Fruit fly (Drosophila melanogaster) whole organism, embryonic: Measurements from ENCODE around the gene CG33669.

Source experiments
- Ada2b ChIP-seq: fragments of 200-800 bp; sonication (Bioruptor generic); IDR thresholded peaks from 2 replicates; pipeline ENCODE4 v1.3.6; 2022; ENCODE audit warnings: missing biosample characterization, missing genetic modification characterization
- CG10209 ChIP-seq: fragments of 200-800 bp; sonication (Bioruptor generic); optimal IDR thresholded peaks from 3 replicates; lab custom pipeline; 2017; ENCODE audit warnings: missing biosample characterization, mild to moderate bottlenecking, missing genetic modification characterization, missing genetic modification reagents
- CG10274 ChIP-seq: fragments of 200-800 bp; sonication (Bioruptor generic); optimal IDR thresholded peaks from 3 replicates; lab custom pipeline; 2017; ENCODE audit warnings: missing biosample characterization, mild to moderate bottlenecking, missing genetic modification characterization
- CG10462 ChIP-seq: fragments of 200-800 bp; sonication (Bioruptor generic); optimal IDR thresholded peaks from 2 replicates; lab custom pipeline; 2016; ENCODE audit warnings: missing biosample characterization, missing genetic modification characterization
- CG10543 ChIP-seq: fragments of 200-800 bp; sonication (Bioruptor generic); optimal IDR thresholded peaks from 3 replicates; lab custom pipeline; 2017; ENCODE audit warnings: missing biosample characterization, mild to moderate bottlenecking, missing genetic modification characterization, moderate library complexity
- CG12942 ChIP-seq: fragments of 200-800 bp; sonication (Bioruptor generic); optimal IDR thresholded peaks from 3 replicates; lab custom pipeline; 2016; ENCODE audit warnings: missing biosample characterization, missing genetic modification characterization
- CG13296 ChIP-seq: fragments of 200-800 bp; sonication (Bioruptor generic); optimal IDR thresholded peaks from 3 replicates; lab custom pipeline; 2018; ENCODE audit warnings: missing biosample characterization, mild to moderate bottlenecking, missing genetic modification characterization
- CG14667 ChIP-seq: fragments of 200-800 bp; sonication (Bioruptor generic); IDR thresholded peaks from 2 replicates; pipeline ENCODE4 v1.3.6; 2022; ENCODE audit warnings: missing biosample characterization, missing genetic modification characterization
- CG16813 ChIP-seq: fragments of 200-800 bp; sonication (Bioruptor generic); IDR thresholded peaks from 3 replicates; pipeline ENCODE4 v1.3.6; 2022; ENCODE audit warnings: missing biosample characterization, missing genetic modification characterization; ENCODE audit not compliant: partially characterized antibody
- CG17186 ChIP-seq: fragments of 200-800 bp; sonication (Bioruptor generic); optimal IDR thresholded peaks from 3 replicates; lab custom pipeline; 2017; ENCODE audit warnings: missing biosample characterization, missing genetic modification reagents, missing genetic modification characterization
- CG1792 ChIP-seq: fragments of 200-800 bp; sonication (Bioruptor generic); optimal IDR thresholded peaks from 2 replicates; lab custom pipeline; 2016; ENCODE audit warnings: missing biosample characterization, missing genetic modification characterization
- CG2129 ChIP-seq: fragments of 200-800 bp; sonication (Bioruptor generic); IDR thresholded peaks from 2 replicates; pipeline ENCODE4 v1.3.6; 2022; ENCODE audit warnings: missing biosample characterization, missing genetic modification characterization; ENCODE audit not compliant: partially characterized antibody
- CG2678 ChIP-seq: fragments of 200-800 bp; sonication (Bioruptor generic); optimal IDR thresholded peaks from 3 replicates; lab custom pipeline; 2019; ENCODE audit warnings: missing biosample characterization, mild to moderate bottlenecking, missing genetic modification characterization, moderate library complexity
- CG31224 ChIP-seq: fragments of 200-800 bp; sonication (Bioruptor generic); IDR thresholded peaks from 2 replicates; pipeline ENCODE4 v1.3.6; 2022; ENCODE audit warnings: missing biosample characterization, missing genetic modification characterization
- CG31441 ChIP-seq: fragments of 200-800 bp; sonication (Bioruptor generic); IDR thresholded peaks from 2 replicates; pipeline ENCODE4 v1.3.6; 2022; ENCODE audit warnings: missing biosample characterization, missing genetic modification characterization
- CG3163 ChIP-seq: fragments of 200-800 bp; sonication (Bioruptor generic); optimal IDR thresholded peaks from 3 replicates; lab custom pipeline; 2016; ENCODE audit warnings: missing biosample characterization, missing genetic modification characterization
- CG32767 ChIP-seq: fragments of 200-800 bp; sonication (Bioruptor generic); IDR thresholded peaks from 2 replicates; pipeline ENCODE4 v1.3.6; 2022; ENCODE audit warnings: missing biosample characterization, missing genetic modification characterization
- CG3281 ChIP-seq: fragments of 200-800 bp; sonication (Bioruptor generic); optimal IDR thresholded peaks from 3 replicates; lab custom pipeline; 2017; ENCODE audit warnings: missing biosample characterization, mild to moderate bottlenecking, missing genetic modification characterization
- CG3995 ChIP-seq: fragments of 200-800 bp; sonication (Bioruptor generic); optimal IDR thresholded peaks from 3 replicates; lab custom pipeline; 2016; ENCODE audit warnings: missing biosample characterization, missing genetic modification characterization
- CG4707 ChIP-seq: fragments of 200-800 bp; sonication (Bioruptor generic); optimal IDR thresholded peaks from 2 replicates; lab custom pipeline; 2018; ENCODE audit warnings: missing biosample characterization, mild to moderate bottlenecking, missing genetic modification characterization, moderate library complexity
- CG7839 ChIP-seq: fragments of 200-800 bp; sonication (Bioruptor generic); optimal IDR thresholded peaks from 3 replicates; lab custom pipeline; 2018; ENCODE audit warnings: missing biosample characterization, mild to moderate bottlenecking, missing genetic modification characterization, moderate library complexity
- CG8290 ChIP-seq, 3 experiments: fragments of 200-800 bp; sonication (Bioruptor generic); optimal IDR thresholded peaks; 2 replicates each; lab custom pipeline; 2016 to 2019; ENCODE audit warnings: missing biosample characterization in 3 of 3, missing genetic modification characterization in 3 of 3, mild to moderate bottlenecking in 2 of 3, moderate library complexity in 1 of 3
- Chrac-16 ChIP-seq: fragments of 200-800 bp; sonication (Bioruptor generic); optimal IDR thresholded peaks from 3 replicates; lab custom pipeline; 2016; ENCODE audit warnings: missing biosample characterization, missing genetic modification characterization
- Dfd ChIP-seq, 2 experiments: fragments of >200 bp; optimal IDR thresholded peaks; 2 replicates each; lab custom pipeline; 2017; ENCODE audit warnings: missing biosample characterization in 2 of 2, missing genetic modification characterization in 2 of 2
- Kr ChIP-seq: fragments of 200-800 bp; sonication (Bioruptor generic); optimal IDR thresholded peaks from 2 replicates; lab custom pipeline; 2017; ENCODE audit warnings: missing biosample characterization, mild to moderate bottlenecking, missing genetic modification characterization
- MTF-1 ChIP-seq: fragments of 200-800 bp; sonication (Bioruptor generic); optimal IDR thresholded peaks from 2 replicates; lab custom pipeline; 2018; ENCODE audit warnings: missing biosample characterization, mild to moderate bottlenecking, missing genetic modification characterization, borderline replicate concordance
- Mad ChIP-seq: fragments of 200-800 bp; sonication (Bioruptor generic); optimal IDR thresholded peaks from 2 replicates; lab custom pipeline; 2016; ENCODE audit warnings: missing biosample characterization, missing genetic modification characterization
- Nf-YB ChIP-seq: fragments of 200-800 bp; sonication (Bioruptor generic); optimal IDR thresholded peaks from 3 replicates; lab custom pipeline; 2019; ENCODE audit warnings: missing biosample characterization, mild to moderate bottlenecking, missing genetic modification characterization, moderate library complexity
- Sry-β ChIP-seq: fragments of 200-800 bp; sonication (Bioruptor generic); optimal IDR thresholded peaks from 2 replicates; lab custom pipeline; 2018; ENCODE audit warnings: missing biosample characterization, mild to moderate bottlenecking, missing genetic modification characterization, moderate library complexity
- Tbp ChIP-seq: fragments of >200 bp; optimal IDR thresholded peaks from 2 replicates; lab custom pipeline; 2018; ENCODE audit warnings: missing biosample characterization, missing genetic modification characterization
- ab ChIP-seq: fragments of 200-800 bp; sonication (Bioruptor generic); optimal IDR thresholded peaks from 2 replicates; lab custom pipeline; 2016; ENCODE audit warnings: missing biosample characterization, missing genetic modification characterization
- amos ChIP-seq: fragments of 200-800 bp; sonication (Bioruptor generic); IDR thresholded peaks from 2 replicates; pipeline ENCODE4 v1.3.6; 2022; ENCODE audit warnings: missing biosample characterization, missing genetic modification characterization; ENCODE audit not compliant: partially characterized antibody
- bowl ChIP-seq: fragments of 200-800 bp; sonication (Bioruptor generic); IDR thresholded peaks from 2 replicates; pipeline ENCODE4 v1.3.6; 2022; ENCODE audit warnings: missing biosample characterization, missing genetic modification characterization
- ci ChIP-seq: fragments of 200-800 bp; sonication (Bioruptor generic); IDR thresholded peaks from 3 replicates; pipeline ENCODE4 v1.3.6; 2022; ENCODE audit warnings: missing biosample characterization, missing genetic modification characterization
- cwo ChIP-seq: fragments of 200-800 bp; sonication (Bioruptor generic); optimal IDR thresholded peaks from 3 replicates; lab custom pipeline; 2017; ENCODE audit warnings: missing biosample characterization, missing genetic modification characterization, mild to moderate bottlenecking, moderate library complexity, missing genetic modification reagents
- da ChIP-seq: fragments of 200-800 bp; sonication (Bioruptor generic); optimal IDR thresholded peaks from 2 replicates; lab custom pipeline; 2016; ENCODE audit warnings: missing biosample characterization, missing genetic modification characterization
- dm ChIP-seq: fragments of 200-800 bp; sonication (Bioruptor generic); optimal IDR thresholded peaks from 3 replicates; lab custom pipeline; 2016; ENCODE audit warnings: missing biosample characterization, missing genetic modification characterization
- dpn ChIP-seq, 2 experiments: fragments of 200-800 bp; sonication (Bioruptor generic); optimal IDR thresholded peaks; 3 replicates each; lab custom pipeline; 2016; ENCODE audit warnings: missing biosample characterization in 2 of 2, missing genetic modification characterization in 2 of 2
- gsb-n ChIP-seq: fragments of 200-800 bp; sonication (Bioruptor generic); optimal IDR thresholded peaks from 3 replicates; lab custom pipeline; 2018; ENCODE audit warnings: missing biosample characterization, mild to moderate bottlenecking, missing genetic modification characterization
- lab ChIP-seq: fragments of 200-800 bp; sonication (Bioruptor generic); optimal IDR thresholded peaks from 3 replicates; lab custom pipeline; 2017; ENCODE audit warnings: missing biosample characterization, missing genetic modification characterization, mild to moderate bottlenecking, moderate library complexity, missing genetic modification reagents
- lmd ChIP-seq: fragments of 200-800 bp; sonication (Bioruptor generic); IDR thresholded peaks from 2 replicates; pipeline ENCODE4 v1.3.6; 2022; ENCODE audit warnings: missing biosample characterization, missing genetic modification characterization
- mirr ChIP-seq: fragments of 200-800 bp; sonication (Bioruptor generic); optimal IDR thresholded peaks from 3 replicates; lab custom pipeline; 2018; ENCODE audit warnings: missing biosample characterization, mild to moderate bottlenecking, missing genetic modification characterization
- phol ChIP-seq: fragments of 200-800 bp; sonication (Bioruptor generic); optimal IDR thresholded peaks from 3 replicates; lab custom pipeline; 2018; ENCODE audit warnings: missing biosample characterization, mild to moderate bottlenecking, missing genetic modification characterization, moderate library complexity
- ranshi ChIP-seq: fragments of 200-800 bp; sonication (Bioruptor generic); IDR thresholded peaks from 2 replicates; pipeline ENCODE4 v1.3.6; 2022; ENCODE audit warnings: missing biosample characterization, missing genetic modification characterization
- schlank ChIP-seq: fragments of 200-800 bp; sonication (Bioruptor generic); optimal IDR thresholded peaks from 2 replicates; lab custom pipeline; 2018; ENCODE audit warnings: missing biosample characterization, mild to moderate bottlenecking, missing genetic modification characterization
- sens ChIP-seq: fragments of 200-800 bp; sonication (Bioruptor generic); peaks from one replicate; lab custom pipeline; 2016; ENCODE audit warnings: missing biosample characterization, missing genetic modification characterization
- sr ChIP-seq: fragments of 200-800 bp; sonication (Bioruptor generic); IDR thresholded peaks from 3 replicates; pipeline ENCODE4 v1.3.6; 2022; ENCODE audit warnings: missing biosample characterization, missing genetic modification characterization
- stwl ChIP-seq: fragments of 200-800 bp; sonication (Bioruptor generic); optimal IDR thresholded peaks from 3 replicates; lab custom pipeline; 2018; ENCODE audit warnings: missing biosample characterization, mild to moderate bottlenecking, missing genetic modification characterization, moderate library complexity
- sug ChIP-seq: fragments of 200-800 bp; optimal IDR thresholded peaks from 2 replicates; lab custom pipeline; 2019; ENCODE audit warnings: missing biosample characterization, mild to moderate bottlenecking, missing genetic modification characterization, moderate library complexity
- twi ChIP-seq: fragments of 200-800 bp; optimal IDR thresholded peaks from 2 replicates; lab custom pipeline; 2019; ENCODE audit warnings: missing biosample characterization, mild to moderate bottlenecking, missing genetic modification characterization, moderate library complexity
- yki ChIP-seq: fragments of >200 bp; optimal IDR thresholded peaks from 3 replicates; lab custom pipeline; 2018

Gene CG33669

DNA sequence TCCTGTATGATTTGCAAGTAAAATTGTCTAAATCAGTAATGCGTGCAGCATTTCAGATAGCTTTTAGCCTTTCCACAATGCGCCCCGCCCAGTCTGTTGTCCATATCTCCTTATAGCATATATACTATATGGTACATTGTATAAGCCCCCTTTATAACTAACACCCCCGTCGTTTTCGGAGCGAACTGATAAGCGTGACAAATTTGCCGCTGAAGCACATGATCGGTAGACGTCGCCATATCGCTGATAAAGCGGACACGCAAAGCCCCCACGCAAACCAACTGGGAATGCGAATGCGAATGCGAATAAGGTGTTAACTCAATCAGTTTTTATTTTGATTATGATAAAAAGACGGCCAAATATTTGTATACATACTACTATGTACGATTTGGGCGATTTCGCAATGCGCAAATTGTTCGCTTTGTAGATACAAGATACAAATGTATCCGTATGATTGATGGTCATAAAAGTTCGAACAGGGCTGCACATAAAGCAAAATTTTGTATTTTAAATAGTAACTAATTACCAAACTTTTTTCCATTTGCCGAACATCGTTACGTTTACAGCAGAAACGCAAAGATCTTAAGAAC, 44.7 kb downstream of the CG33669 start (continued):
- TF ChIP-seq ab (GFP tag; lab: Kevin White, UChicago) (no peak), CG17186 (no peak), gsb-n (tag; lab: Kevin White, UChicago) (no peak), CG31224 (GFP tag; lab: Robert Waterston, UW) (peak; percentile 11; the same call in 1 of the 2 replicates), sr (no peak), Nf-YB (GFP tag; lab: Kevin White, UChicago) (no peak), MTF-1 (GFP tag; lab: Kevin White, UChicago) (no peak), CG3163 (GFP tag; lab: Kevin White, UChicago) (no peak), ranshi (no peak), Kr (GFP tag; lab: Kevin White, UChicago) (no peak), Dfd (GFP tag; optimal IDR thresholded peaks at IDR 0.05; lab: Kevin White, UChicago) (no peak), CG12942 (GFP tag; lab: Kevin White, UChicago) (no peak), CG4707 (GFP tag; lab: Kevin White, UChicago) (no peak), CG1792 (no peak), amos (GFP tag; lab: Robert Waterston, UW) (no peak), CG2129 (GFP tag; lab: Robert Waterston, UW) (no peak), mirr (GFP tag; lab: Kevin White, UChicago) (peak; percentile 86), Sry-β (GFP tag; lab: Kevin White, UChicago) (no peak), twi (tag; lab: Kevin White, UChicago) (no peak), CG7839 (no peak), CG13296 (GFP tag; lab: Kevin White, UChicago) (no peak), lmd (no peak), sens (peak; percentile 41), cwo (GFP tag; lab: Kevin White, UChicago) (peak; percentile 70), CG32767 (GFP tag; lab: Robert Waterston, UW) (no peak), da (no peak), Ada2b (GFP tag; lab: Robert Waterston, UW) (no peak), CG3995 (GFP tag; lab: Kevin White, UChicago) (no peak), CG14667 (GFP tag; lab: Robert Waterston, UW) (no peak), CG31441 (GFP tag; lab: Robert Waterston, UW) (no peak), CG10274 (GFP tag; lab: Kevin White, UChicago) (no peak), CG8290 (GFP tag; optimal IDR thresholded peaks at IDR 0.05; lab: Kevin White, UChicago) (no peak), CG8290 (tag; optimal IDR thresholded peaks at IDR 0.05; lab: Kevin White, UChicago) (peak in 1 of 2 experiments; percentile 4), CG10543 (GFP tag; lab: Kevin White, UChicago) (peak; percentile 39), yki (lab: Kevin White, UChicago) (no peak), ci (GFP tag; lab: Robert Waterston, UW) (no peak), stwl (tag; lab: Kevin White, UChicago) (no peak), lab (peak; percentile 34), CG3281 (GFP tag; lab: Kevin White, UChicago) (peak; percentile 6), dpn (GFP tag; optimal IDR thresholded peaks at IDR 0.05; lab: Kevin White, UChicago) (no peak), bowl (GFP tag; lab: Robert Waterston, UW) (no peak), CG2678 (peak; percentile 6), phol (tag; lab: Kevin White, UChicago) (no peak), CG10209 (GFP tag; lab: Kevin White, UChicago) (no peak), Tbp (GFP tag; lab: Kevin White, UChicago) (no peak), schlank (tag; lab: Kevin White, UChicago) (no peak), sug (tag; lab: Kevin White, UChicago) (peak; percentile 99), CG10462 (GFP tag; lab: Kevin White, UChicago) (no peak), Chrac-16 (no peak), CG16813 (GFP tag; lab: Robert Waterston, UW) (no peak), dm (GFP tag; lab: Kevin White, UChicago) (no peak), Mad (GFP tag; lab: Kevin White, UChicago) (no peak)
